Worm (Caenorhabditis elegans) whole organism, early embryonic: ENCODE measurements around the gene srh-243.

Experiments
- F13C5.2 ChIP-seq: sonication (generic microtip); optimal IDR thresholded peaks from 2 replicates; lab custom pipeline; 2017; ENCODE audit warnings: mild to moderate bottlenecking, missing genetic modification characterization, inconsistent platforms, missing compliant biosample characterization
- aly-1 ChIP-seq: sonication (generic microtip); optimal IDR thresholded peaks from 2 replicates; lab custom pipeline; 2016; ENCODE audit warnings: missing genetic modification characterization, missing compliant biosample characterization
- ama-1 ChIP-seq: fragments of 150-350 bp; optimal IDR thresholded peaks from 2 replicates; lab custom pipeline; 2014
- ceh-36 ChIP-seq: sonication (generic microtip); optimal IDR thresholded peaks from 2 replicates; lab custom pipeline; 2016; ENCODE audit warnings: missing genetic modification characterization, inconsistent platforms, missing compliant biosample characterization
- ets-7 ChIP-seq: sonication (generic microtip); optimal IDR thresholded peaks from 2 replicates; lab custom pipeline; 2016; ENCODE audit warnings: missing genotype, missing genetic modification characterization, missing compliant biosample characterization
- flt-1 ChIP-seq: fragments of 200-800 bp; sonication (Bioruptor generic); IDR thresholded peaks from 2 replicates; pipeline ENCODE4 v1.3.6; 2022; ENCODE audit warnings: missing genetic modification characterization, missing compliant biosample characterization
- pes-1 ChIP-seq: fragments of 200-800 bp; sonication (Bioruptor generic); IDR thresholded peaks from 2 replicates; pipeline ENCODE4 v1.3.6; 2022; ENCODE audit warnings: missing genetic modification reagents, missing genetic modification characterization, missing compliant biosample characterization
- sea-1 ChIP-seq: fragments of 200-800 bp; sonication (Bioruptor generic); conservative IDR thresholded peaks from 2 replicates; pipeline ENCODE4 v1.3.6; 2022; ENCODE audit warnings: missing genetic modification characterization, missing compliant biosample characterization

DNA sequence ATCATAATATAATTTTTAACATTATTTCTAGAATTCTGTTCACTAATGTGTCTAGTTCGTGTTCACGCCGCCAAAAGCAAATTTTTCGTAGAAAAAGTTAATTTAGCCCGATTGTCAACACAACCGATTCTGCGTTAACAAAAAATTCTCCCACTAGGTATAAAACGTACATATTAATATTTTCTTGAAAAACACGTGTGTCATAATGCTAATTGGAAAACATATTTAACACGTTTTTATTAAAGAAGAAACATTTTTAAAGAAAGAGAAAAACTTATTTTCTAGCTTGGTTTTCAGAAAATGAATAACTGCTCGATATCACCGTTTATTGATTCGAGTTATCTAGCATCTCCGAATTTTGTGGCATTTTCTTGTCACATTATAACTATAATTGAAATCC lies at the start of gene srh-243:
- no peak for TF ChIP-seq ama-1
- no peak for TF ChIP-seq flt-1 (GFP tag; lab: Robert Waterston, UW)
- no peak for TF ChIP-seq F13C5.2 (tag; lab: Kevin White, UChicago)
- no peak for TF ChIP-seq aly-1
- no peak for TF ChIP-seq ceh-36 (tag; lab: Kevin White, UChicago)
- TF ChIP-seq sea-1 (GFP tag; lab: Robert Waterston, UW), result no peak
- TF ChIP-seq ets-7 (tag; lab: Kevin White, UChicago), result no peak
- TF ChIP-seq pes-1, result no peak
